Fruit fly (Drosophila melanogaster) whole organism, embryonic: Measurements from ENCODE around the gene BtbVII.

Experiments used
- CG7963 ChIP-seq: fragments of 200-800 bp; sonication (Bioruptor generic); IDR thresholded peaks from 3 replicates; pipeline ENCODE4 v1.3.6; 2022; ENCODE audit warnings: missing biosample characterization, missing genetic modification characterization; ENCODE audit not compliant: partially characterized antibody
- HLH3B ChIP-seq: fragments of 200-800 bp; sonication (Bioruptor generic); IDR thresholded peaks from 2 replicates; pipeline ENCODE4 v1.3.6; 2022; ENCODE audit warnings: missing biosample characterization, missing genetic modification characterization
- chm ChIP-seq: fragments of 200-800 bp; sonication (Bioruptor generic); IDR thresholded peaks from 2 replicates; pipeline ENCODE4 v1.3.6; 2022; ENCODE audit warnings: missing biosample characterization, missing genetic modification characterization

- TF ChIP-seq CG7963 (GFP tag; lab: Robert Waterston, UW) (no peak), chm (no peak), HLH3B (GFP tag; lab: Robert Waterston, UW) (no peak)
Observed at dm6 chr3L:3165399-3165798, 17.0 kb downstream of the BtbVII start.
